Fruit fly (Drosophila melanogaster) S2 (cell line): ENCODE data around the gene CG7341.

Experiments
- CG8478 ChIP-seq: fragments of >200 bp; optimal IDR thresholded peaks from 2 replicates; lab custom pipeline; 2018
- CTCF ChIP-seq, 2 experiments: fragments of >200 bp; optimal IDR thresholded peaks; 2 replicates each; lab custom pipeline; 2018

DNA sequence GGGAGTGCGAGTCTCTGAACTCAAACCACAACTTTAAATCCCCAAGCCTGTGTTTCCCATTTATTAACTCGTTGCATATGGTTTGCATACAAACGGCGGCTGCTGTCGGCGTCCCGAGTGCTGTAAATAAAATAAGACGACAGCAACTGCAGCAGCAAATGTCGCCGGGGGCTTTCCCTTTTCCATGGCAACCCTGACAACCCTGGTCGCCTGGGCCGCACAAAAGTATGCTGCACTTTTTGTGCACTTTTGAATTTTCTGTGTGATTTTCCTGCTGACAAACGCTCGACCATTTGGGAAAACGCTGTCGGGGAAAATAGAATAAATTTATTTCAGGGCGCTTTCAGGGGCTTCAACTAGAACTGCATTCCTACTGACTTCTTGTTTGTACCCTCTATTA lies 41.4 kb downstream of the CG7341 start:
- TF ChIP-seq CG8478 (lab: Kevin White, UChicago) (no peak), CTCF (optimal IDR thresholded peaks at IDR 0.05; lab: Kevin White, UChicago) (peak in 1 of 2 experiments; percentile 37)
